Worm (Caenorhabditis elegans): ENCODE data around the gene R13D11.1.

DNA sequence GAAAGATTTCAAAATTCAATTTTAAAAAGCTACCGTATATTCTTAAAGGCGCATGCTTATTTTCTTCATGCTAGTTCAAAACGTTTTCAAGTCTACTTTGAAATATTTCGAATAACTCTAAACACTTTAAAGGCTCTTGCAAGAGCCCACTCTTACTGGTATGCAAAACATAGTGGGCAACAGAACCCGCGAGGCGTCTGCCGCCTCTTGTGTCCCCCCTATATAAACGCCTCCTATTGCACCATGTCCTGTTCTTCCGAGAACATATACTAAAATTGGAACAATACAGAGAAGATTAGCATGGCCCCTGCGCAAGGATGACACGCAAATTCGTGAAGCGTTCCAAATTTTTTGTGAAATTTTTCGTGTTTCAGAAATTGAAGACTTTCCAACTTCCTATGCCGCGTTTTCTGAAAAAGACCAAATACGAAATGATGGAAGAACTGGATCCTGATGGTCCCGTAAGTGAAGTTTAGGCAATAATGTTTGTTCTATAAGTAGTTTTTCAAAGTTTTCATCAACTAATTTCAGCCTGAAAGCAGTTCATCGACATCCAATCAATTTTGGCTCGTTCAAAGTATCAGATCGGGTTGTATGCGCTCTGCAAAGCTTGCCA lies 41.7 kb downstream of the R13D11.1 start:
- TF ChIP-seq dao-5 (tag; optimal IDR thresholded peaks at IDR 0.05) (no peak), him-1 (tag; optimal IDR thresholded peaks at IDR 0.05) (no peak)

Measured in whole organism, L4/young adult.